Worm (Caenorhabditis elegans): ENCODE results near the gene T06D4.2.

ce11 chrII:3403535-3403934 is 17.8 kb upstream of the T06D4.2 start, which contains the start of gene nep-8:
- TF ChIP-seq mep-1 (tag; optimal IDR thresholded peaks at IDR 0.05) (no peak), lsy-2 (tag; optimal IDR thresholded peaks at IDR 0.05) (no peak), zip-8 (tag; optimal IDR thresholded peaks at IDR 0.05) (no peak), pha-4 (tag; optimal IDR thresholded peaks at IDR 0.05) (no peak), blmp-1 (tag; optimal IDR thresholded peaks at IDR 0.05) (no peak), snpc-4 (tag; optimal IDR thresholded peaks at IDR 0.05) (no peak), ces-1 (GFP tag; optimal IDR thresholded peaks at IDR 0.05) (no peak), unc-62 (GFP tag; optimal IDR thresholded peaks at IDR 0.05) (no peak), ceh-83 (GFP tag; optimal IDR thresholded peaks at IDR 0.05) (no peak), elt-3 (tag; optimal IDR thresholded peaks at IDR 0.05) (no peak)
